Fruit fly (Drosophila melanogaster) whole organism, pupa: ENCODE data around the gene Lrr47.

Source experiments
- CG10348 ChIP-seq: fragments of 200-800 bp; sonication (Bioruptor generic); IDR thresholded peaks from 2 replicates; pipeline ENCODE4 v1.3.6; 2022; ENCODE audit warnings: missing biosample characterization, missing genetic modification characterization
- CG12605 ChIP-seq: fragments of 200-800 bp; sonication (Bioruptor generic); IDR thresholded peaks from 2 replicates; pipeline ENCODE4 v1.3.6; 2022; ENCODE audit warnings: missing biosample characterization, missing genetic modification characterization
- CG13204 ChIP-seq: fragments of 200-800 bp; sonication (Bioruptor generic); optimal IDR thresholded peaks from 2 replicates; lab custom pipeline; 2018; ENCODE audit warnings: missing biosample characterization, mild to moderate bottlenecking, missing genetic modification characterization, moderate library complexity
- CG14655 ChIP-seq: fragments of 200-800 bp; sonication (Bioruptor generic); optimal IDR thresholded peaks from 3 replicates; lab custom pipeline; 2017; ENCODE audit warnings: mild to moderate bottlenecking, missing biosample characterization, missing genetic modification reagents, missing genetic modification characterization
- CG15710 ChIP-seq: fragments of 200-800 bp; sonication (Bioruptor generic); optimal IDR thresholded peaks from 2 replicates; lab custom pipeline; 2018; ENCODE audit warnings: missing biosample characterization, mild to moderate bottlenecking, missing genetic modification characterization, moderate library complexity
- CG17806 ChIP-seq: fragments of 200-800 bp; sonication (Bioruptor generic); optimal IDR thresholded peaks from 2 replicates; lab custom pipeline; 2018; ENCODE audit warnings: missing biosample characterization, mild to moderate bottlenecking, missing genetic modification characterization, moderate library complexity
- CG32121 ChIP-seq: fragments of 200-800 bp; sonication (Bioruptor generic); IDR thresholded peaks from 2 replicates; pipeline ENCODE4 v1.3.6; 2022; ENCODE audit warnings: missing biosample characterization, missing genetic modification characterization
- CG34367 ChIP-seq: fragments of 200-800 bp; sonication (Bioruptor generic); optimal IDR thresholded peaks from 2 replicates; lab custom pipeline; 2018; ENCODE audit warnings: missing biosample characterization, mild to moderate bottlenecking, missing genetic modification characterization
- CG4496 ChIP-seq: fragments of 200-800 bp; sonication (Bioruptor generic); IDR thresholded peaks from 3 replicates; pipeline ENCODE4 v1.3.6; 2022; ENCODE audit warnings: missing biosample characterization, missing genetic modification characterization
- CG8159 ChIP-seq: fragments of 200-800 bp; sonication (Bioruptor generic); optimal IDR thresholded peaks from 3 replicates; lab custom pipeline; 2018; ENCODE audit warnings: missing biosample characterization, mild to moderate bottlenecking, missing genetic modification characterization, moderate library complexity
- CG8301 ChIP-seq: fragments of 200-800 bp; sonication (Bioruptor generic); optimal IDR thresholded peaks from 2 replicates; lab custom pipeline; 2018; ENCODE audit warnings: missing biosample characterization, mild to moderate bottlenecking, missing genetic modification characterization
- CG9948 ChIP-seq: fragments of 200-800 bp; sonication (Bioruptor generic); optimal IDR thresholded peaks from 2 replicates; lab custom pipeline; 2018; ENCODE audit warnings: missing biosample characterization, mild to moderate bottlenecking, missing genetic modification characterization, moderate library complexity
- D1 ChIP-seq: fragments of 200-800 bp; sonication (Bioruptor generic); optimal IDR thresholded peaks from 2 replicates; lab custom pipeline; 2018; ENCODE audit warnings: missing biosample characterization, mild to moderate bottlenecking, missing genetic modification characterization, moderate library complexity
- EcR ChIP-seq: fragments of 200-800 bp; sonication (Bioruptor generic); optimal IDR thresholded peaks from 3 replicates; lab custom pipeline; 2019; ENCODE audit warnings: missing biosample characterization, missing genetic modification characterization, mild to moderate bottlenecking, moderate library complexity, missing genetic modification reagents
- Ets98B ChIP-seq: fragments of 200-800 bp; sonication (Bioruptor generic); IDR thresholded peaks from 2 replicates; pipeline ENCODE4 v1.3.6; 2022; ENCODE audit warnings: missing biosample characterization, missing genetic modification characterization
- Pif1A ChIP-seq: fragments of 200-800 bp; sonication (Bioruptor generic); optimal IDR thresholded peaks from 3 replicates; lab custom pipeline; 2016; ENCODE audit warnings: missing biosample characterization, missing genetic modification characterization
- Pif1B ChIP-seq: fragments of 200-800 bp; sonication (Bioruptor generic); optimal IDR thresholded peaks from 3 replicates; lab custom pipeline; 2016; ENCODE audit warnings: missing biosample characterization, missing genetic modification characterization
- Snoo ChIP-seq: fragments of 200-800 bp; sonication (Bioruptor generic); optimal IDR thresholded peaks from 3 replicates; lab custom pipeline; 2017; ENCODE audit warnings: missing biosample characterization, mild to moderate bottlenecking, missing genetic modification characterization, inconsistent platforms
- fd96Ca ChIP-seq: fragments of 200-800 bp; sonication (Bioruptor generic); IDR thresholded peaks from 3 replicates; pipeline ENCODE4 v1.3.6; 2022; ENCODE audit warnings: missing biosample characterization, missing genetic modification characterization
- gl ChIP-seq: fragments of 200-800 bp; sonication (Bioruptor generic); optimal IDR thresholded peaks from 2 replicates; lab custom pipeline; 2018; ENCODE audit warnings: missing biosample characterization, mild to moderate bottlenecking, missing genetic modification characterization
- rn ChIP-seq: fragments of 200-800 bp; sonication (Bioruptor generic); IDR thresholded peaks from 2 replicates; pipeline ENCODE4 v1.3.6; 2022; ENCODE audit warnings: missing biosample characterization, missing genetic modification characterization

The Lrr47 gene

DNA sequence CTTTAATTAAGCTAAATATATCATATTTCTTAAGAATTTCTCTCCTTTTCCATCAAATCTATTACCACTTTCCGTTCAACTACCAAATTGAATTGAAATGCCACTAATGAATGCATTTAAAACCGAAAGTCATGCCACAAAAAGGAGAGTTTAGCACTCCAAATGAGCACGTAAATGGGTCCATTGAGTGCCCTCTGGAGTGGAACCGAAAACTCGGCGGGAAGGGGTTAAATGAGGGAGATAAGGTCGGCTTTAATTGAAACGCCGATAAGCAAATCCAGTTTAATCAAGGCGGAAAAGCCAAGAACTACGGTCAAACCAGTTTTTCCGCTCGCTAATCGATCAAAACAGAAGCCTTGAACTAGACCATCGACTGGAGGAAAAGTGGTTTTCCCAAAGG lies 11.8 kb upstream of the Lrr47 start:
- TF ChIP-seq D1 (no peak), CG10348 (no peak), CG9948 (no peak), CG34367 (tag; lab: Kevin White, UChicago) (no peak), Ets98B (GFP tag; lab: Robert Waterston, UW) (no peak), CG15710 (tag; lab: Kevin White, UChicago) (no peak), EcR (GFP tag; lab: Kevin White, UChicago) (no peak), CG17806 (no peak)

DNA sequence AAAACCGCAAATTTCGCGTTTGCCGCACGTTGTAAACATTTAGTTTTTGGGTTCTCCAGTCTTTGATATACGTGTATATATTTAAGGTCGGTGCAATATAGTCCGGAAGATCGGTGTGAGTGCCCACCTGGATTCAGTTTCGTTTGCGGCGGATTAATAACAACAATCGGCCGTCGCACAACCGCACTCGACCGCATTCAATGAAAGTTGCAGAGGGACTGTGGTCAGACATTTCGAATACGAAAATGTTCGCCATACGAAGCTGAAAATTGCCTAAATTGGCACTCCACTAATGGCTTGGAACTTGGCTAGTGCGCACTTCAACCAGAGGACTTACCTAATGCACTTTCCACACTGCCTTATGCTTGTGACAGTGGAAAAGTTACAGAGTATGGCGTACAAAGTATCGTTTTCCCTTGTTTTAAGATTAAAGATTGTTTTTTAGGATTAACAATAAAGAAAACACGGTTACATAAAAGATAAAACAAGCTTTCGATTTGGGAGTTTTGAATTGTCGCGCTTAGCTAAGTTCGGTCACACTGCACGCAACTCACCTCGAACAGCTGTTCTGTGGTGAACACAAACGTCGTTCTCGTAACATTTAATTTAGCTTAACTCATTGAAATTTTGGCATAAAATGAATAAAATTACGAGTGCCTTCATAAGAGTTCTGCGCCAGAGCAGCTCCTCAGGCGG lies 10.4 kb upstream of the Lrr47 start, which contains the start of the genes Myo31DF and CG6094:
Gene Myo31DF (minus strand): TSS at position 223 of the 696 bp plus-strand sequence.
Gene CG6094 (plus strand): TSS at position 525 of the 696 bp plus-strand sequence.
- TF ChIP-seq CG12605 (GFP tag; lab: Robert Waterston, UW) (0 out of 2 replicates have a peak, but pooled peaks have one; percentile 16), CG4496 (GFP tag; lab: Robert Waterston, UW) (peak; percentile 57; the same call in 2 of the 3 replicates), Ets98B (GFP tag; lab: Robert Waterston, UW) (peak; percentile 10), Snoo (tag; lab: Kevin White, UChicago) (no peak), EcR (GFP tag; lab: Kevin White, UChicago) (peak; percentile 5), CG32121 (GFP tag; lab: Robert Waterston, UW) (peak; percentile 32; the same call in 1 of the 2 replicates), fd96Ca (GFP tag; lab: Robert Waterston, UW) (no peak)

DNA sequence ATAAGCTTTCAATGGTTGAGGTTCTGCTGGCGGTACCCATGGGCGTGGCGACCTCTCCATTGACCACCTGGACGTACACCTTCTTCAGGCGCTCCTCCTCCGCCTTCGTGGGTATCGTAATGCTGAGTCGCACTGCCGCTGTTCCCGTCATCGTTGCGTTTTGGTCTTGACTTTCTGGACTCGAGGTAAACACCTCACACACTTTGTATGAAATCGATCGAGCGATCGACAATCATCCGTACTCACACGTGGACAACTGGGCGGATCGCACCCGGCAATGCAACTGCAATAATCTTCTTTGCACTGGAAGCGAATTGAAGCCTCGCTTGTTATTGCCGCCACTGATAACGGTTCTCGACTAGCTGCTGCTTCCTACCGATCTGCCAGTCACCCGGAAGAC lies 7.0 kb upstream of the Lrr47 start, which contains the start of gene CG7384:
Gene CG7384 (minus strand): TSS at position 366 of the 400 bp plus-strand sequence.
- TF ChIP-seq CG8159 (tag; lab: Kevin White, UChicago) = no peak
- TF ChIP-seq fd96Ca (GFP tag; lab: Robert Waterston, UW) = no peak
- no peak for TF ChIP-seq CG4496 (GFP tag; lab: Robert Waterston, UW)
- no peak for TF ChIP-seq CG13204 (GFP tag; lab: Kevin White, UChicago)
- TF ChIP-seq gl = no peak
- TF ChIP-seq Pif1A = no peak
- no peak for TF ChIP-seq CG14655 (GFP tag; lab: Kevin White, UChicago)
- no peak for TF ChIP-seq D1
- TF ChIP-seq CG34367 (tag; lab: Kevin White, UChicago) = no peak
- no peak for TF ChIP-seq CG8301 (tag; lab: Kevin White, UChicago)
- TF ChIP-seq CG32121 (GFP tag; lab: Robert Waterston, UW) = no peak
- TF ChIP-seq CG12605 (GFP tag; lab: Robert Waterston, UW) = no peak
- no peak for TF ChIP-seq Ets98B (GFP tag; lab: Robert Waterston, UW)
- TF ChIP-seq Pif1B = no peak
- no peak for TF ChIP-seq Snoo (tag; lab: Kevin White, UChicago)
- TF ChIP-seq rn (GFP tag; lab: Robert Waterston, UW) = no peak

DNA sequence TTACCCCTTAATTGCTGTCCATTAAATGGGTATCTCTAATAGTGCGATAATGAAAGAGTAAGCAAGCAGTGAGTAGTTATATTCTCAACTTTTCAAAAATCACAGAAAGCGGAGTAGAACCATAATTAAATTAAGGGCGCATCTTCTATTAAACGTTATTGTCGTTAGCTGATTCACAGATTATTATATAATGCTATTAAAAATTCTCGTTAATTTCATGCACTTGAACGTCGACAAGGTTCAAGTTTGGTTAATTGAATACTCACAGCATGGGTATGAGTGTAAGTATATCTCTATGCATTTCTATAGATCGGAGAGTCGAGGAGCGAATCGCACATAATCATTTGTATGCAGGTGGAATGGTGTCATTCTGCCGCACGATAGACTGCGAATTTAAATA lies 6.3 kb upstream of the Lrr47 start:
- TF ChIP-seq CG4496 (GFP tag; lab: Robert Waterston, UW) (no peak), CG17806 (no peak), CG12605 (GFP tag; lab: Robert Waterston, UW) (no peak), Ets98B (GFP tag; lab: Robert Waterston, UW) (no peak), CG8159 (tag; lab: Kevin White, UChicago) (no peak), D1 (no peak), CG8301 (tag; lab: Kevin White, UChicago) (no peak), gl (no peak), CG13204 (GFP tag; lab: Kevin White, UChicago) (no peak), Snoo (tag; lab: Kevin White, UChicago) (no peak), rn (GFP tag; lab: Robert Waterston, UW) (no peak), Pif1A (no peak), CG15710 (tag; lab: Kevin White, UChicago) (no peak), CG10348 (no peak), Pif1B (no peak), EcR (GFP tag; lab: Kevin White, UChicago) (no peak), CG32121 (GFP tag; lab: Robert Waterston, UW) (no peak), CG9948 (no peak)

DNA sequence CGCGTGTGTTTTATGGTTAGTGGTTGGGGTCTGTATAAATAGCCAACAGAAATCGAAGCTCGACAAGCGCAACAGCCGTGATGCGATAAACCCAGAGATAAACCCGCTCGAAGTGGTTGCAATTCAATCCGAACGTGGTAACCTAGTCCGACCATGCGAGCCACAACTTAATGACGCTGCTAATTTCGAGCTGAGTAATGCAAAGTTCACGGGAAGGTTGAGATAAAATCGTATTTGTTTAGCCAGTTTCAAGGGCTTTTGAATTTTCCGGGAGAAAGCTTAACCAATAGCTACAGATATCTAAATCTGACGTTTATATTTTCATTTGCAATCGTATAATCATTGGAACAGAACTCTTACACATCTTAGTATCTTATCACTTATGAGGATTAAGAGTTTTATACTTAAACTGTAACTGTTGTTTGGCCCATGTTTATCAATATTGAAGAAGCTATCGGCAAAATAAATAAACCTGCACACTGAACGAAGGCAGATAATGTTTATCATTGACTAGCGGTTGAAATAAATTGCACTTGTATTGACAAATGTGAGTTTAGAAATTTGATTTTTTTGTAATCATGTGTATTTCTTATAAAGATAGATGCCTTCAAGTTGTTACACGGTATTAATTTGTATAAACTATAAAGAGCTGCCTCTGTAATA lies 3.2 kb upstream of the Lrr47 start:
- TF ChIP-seq EcR (GFP tag; lab: Kevin White, UChicago) = peak; percentile 52
- TF ChIP-seq Snoo (tag; lab: Kevin White, UChicago) = no peak
- TF ChIP-seq CG10348 = no peak
- no peak for TF ChIP-seq CG15710 (tag; lab: Kevin White, UChicago)
- no peak for TF ChIP-seq CG13204 (GFP tag; lab: Kevin White, UChicago)
- TF ChIP-seq D1 = no peak
- TF ChIP-seq CG4496 (GFP tag; lab: Robert Waterston, UW) = 0 out of 3 replicates have a peak, but pooled peaks have one; percentile 10
- TF ChIP-seq CG34367 (tag; lab: Kevin White, UChicago) = no peak
- TF ChIP-seq Pif1B = no peak
- no peak for TF ChIP-seq CG8301 (tag; lab: Kevin White, UChicago)
